Worm (Caenorhabditis elegans): ENCODE data around the gene asp-12.

DNA sequence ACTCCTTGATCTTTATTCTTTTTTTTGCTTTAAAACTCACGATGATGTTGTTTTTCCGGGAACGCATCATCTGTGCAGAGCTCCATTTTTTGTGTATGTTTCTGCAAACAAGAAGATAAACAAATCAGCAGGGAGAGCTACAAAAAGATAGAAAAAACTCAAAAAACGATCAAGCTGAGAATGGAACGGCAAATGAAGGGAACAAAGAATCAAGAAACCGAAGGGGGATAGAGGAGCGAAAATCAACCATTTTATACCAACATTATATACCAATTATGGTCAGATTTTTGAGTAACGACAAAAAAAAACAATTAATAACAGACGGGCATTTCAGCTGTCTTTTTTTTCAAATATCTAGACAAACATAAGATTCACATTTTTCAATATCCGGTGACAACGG, 15.8 kb downstream of the asp-12 start, which contains the start of gene slc-17.5:
- TF ChIP-seq skn-1 (tag; optimal IDR thresholded peaks at IDR 0.05) (no peak), lin-39 (tag; optimal IDR thresholded peaks at IDR 0.05) (no peak), egl-27 (tag; optimal IDR thresholded peaks at IDR 0.05) (no peak)
